Fruit fly (Drosophila melanogaster): ENCODE measurements around the gene brv1.
"Not testable (repeated sequence)": the region's sequence is repeated elsewhere in the genome, so short reads cannot be mapped to it uniquely, and the experiment has no call there.

Gene brv1

DNA sequence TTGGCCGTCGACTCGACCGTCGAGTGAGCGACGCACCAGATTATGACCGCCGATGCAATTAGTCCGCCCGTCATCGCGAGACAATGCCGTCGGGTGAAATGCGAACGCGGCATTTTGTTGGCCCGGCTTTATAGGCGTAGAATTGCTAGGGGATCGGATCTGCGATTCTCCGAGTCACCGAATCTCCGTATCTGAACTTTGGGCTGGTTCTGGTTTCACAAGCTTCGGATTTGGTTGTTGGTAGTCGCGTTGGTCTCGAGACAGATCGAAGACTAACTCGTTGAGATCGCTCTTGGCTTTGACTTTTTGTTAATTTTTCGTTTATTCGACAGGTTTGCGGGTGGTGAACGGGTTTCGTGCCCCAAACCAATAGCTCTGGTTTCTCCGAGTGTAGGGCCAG, 10.3 kb upstream of the brv1 start:
- no peak for TF ChIP-seq CG8478 (optimal IDR thresholded peaks at IDR 0.05)
- no peak for TF ChIP-seq CTCF (optimal IDR thresholded peaks at IDR 0.05)

- no peak for TF ChIP-seq CTCF (optimal IDR thresholded peaks at IDR 0.05)
- no peak for TF ChIP-seq CG8478 (optimal IDR thresholded peaks at IDR 0.05)
Measured at dm6 chr3L:19495991-19496588, 9.8 kb upstream of the brv1 start.

DNA sequence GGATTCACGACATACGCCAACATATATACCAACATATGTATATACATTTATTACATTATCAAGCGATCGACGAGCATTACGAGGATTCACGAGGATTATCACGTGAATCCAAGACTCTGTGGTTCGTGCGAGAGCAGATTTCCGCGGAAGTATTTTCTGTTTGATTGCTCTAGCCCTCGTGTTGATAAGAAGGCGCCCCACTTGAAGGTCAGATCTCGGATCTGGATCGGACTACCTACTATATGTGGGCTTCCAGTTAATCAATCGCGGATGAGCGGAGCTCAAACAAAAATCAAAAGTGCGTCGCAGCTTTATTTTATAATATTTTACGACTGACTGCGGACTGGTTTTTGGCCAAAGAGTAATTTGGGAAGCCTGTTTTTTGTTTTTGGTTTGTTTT, 8.7 kb upstream of the brv1 start:
- no peak for TF ChIP-seq CG8478 (optimal IDR thresholded peaks at IDR 0.05)
- no peak for TF ChIP-seq CTCF (optimal IDR thresholded peaks at IDR 0.05)

DNA sequence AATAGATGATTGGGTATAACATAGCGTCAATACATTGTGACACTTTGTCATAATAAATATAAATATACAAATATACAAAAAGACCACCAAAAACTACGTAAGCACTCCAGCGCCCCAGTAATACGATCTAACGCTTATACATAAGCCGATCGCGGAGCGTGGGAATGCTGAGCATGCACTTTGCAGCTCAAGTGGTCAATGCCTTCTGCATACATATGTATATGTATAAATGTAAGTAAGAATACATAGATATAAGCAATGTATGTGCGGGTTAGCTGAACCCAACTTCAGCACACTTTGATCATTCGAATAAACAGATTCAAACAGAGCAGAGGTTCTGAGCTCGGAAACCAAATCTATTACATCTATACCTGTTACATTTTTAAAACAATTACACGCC, 962 bp upstream of the brv1 start, which contains the start of gene CG32212:
Gene CG32212 (plus strand): TSS at position 301 of the 400 bp plus-strand sequence.
- TF ChIP-seq CTCF, CG8478 (optimal IDR thresholded peaks at IDR 0.05): not testable (repeated sequence)

- TF ChIP-seq CG8478 (optimal IDR thresholded peaks at IDR 0.05) (no peak), CTCF (optimal IDR thresholded peaks at IDR 0.05) (no peak)
Measured at dm6 chr3L:19483007-19483406, 3.3 kb downstream of the brv1 start.

DNA sequence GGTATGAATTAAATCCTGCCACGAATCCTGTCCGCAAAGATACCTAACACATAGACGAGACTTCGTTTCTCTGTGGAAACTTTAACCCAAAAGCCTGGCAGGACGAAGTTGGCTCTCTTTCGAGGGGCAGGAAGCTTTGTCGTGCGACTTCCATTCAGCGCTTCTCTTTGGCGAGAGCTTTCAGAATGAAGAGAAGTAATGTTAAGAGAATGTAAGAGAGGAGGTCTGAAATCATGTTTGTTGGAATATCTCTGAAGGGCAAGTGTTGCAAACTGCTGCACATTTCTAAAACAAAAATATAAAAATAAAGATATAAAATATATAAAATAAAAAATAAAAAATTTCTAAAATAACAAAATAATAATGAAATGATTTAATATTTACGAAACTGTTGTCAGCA, 4.3 kb downstream of the brv1 start:
- TF ChIP-seq CG8478 (optimal IDR thresholded peaks at IDR 0.05) (no peak), CTCF (optimal IDR thresholded peaks at IDR 0.05) (no peak)

dm6 chr3L:19481209-19481608, 5.1 kb downstream of the brv1 start:
- TF ChIP-seq CG8478 (optimal IDR thresholded peaks at IDR 0.05) (no peak), CTCF (optimal IDR thresholded peaks at IDR 0.05) (no peak)

DNA sequence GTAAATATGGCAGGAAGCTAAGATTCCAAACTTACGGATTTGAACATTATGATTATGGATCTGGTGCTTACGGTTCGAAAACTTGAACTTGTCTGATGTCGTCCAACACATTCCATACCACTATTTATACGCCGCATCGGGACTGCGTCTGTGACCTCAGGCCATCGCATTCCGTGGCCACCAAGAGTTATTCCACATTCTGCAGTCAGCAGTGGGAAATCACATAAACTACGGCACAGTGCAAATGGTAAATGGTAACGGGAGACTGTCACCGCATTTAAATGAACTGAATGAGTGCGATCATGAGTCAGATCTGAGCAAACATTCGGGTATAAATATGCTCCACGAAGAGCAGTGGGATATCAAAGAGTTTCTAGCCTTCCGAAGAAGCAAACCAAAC, 10.8 kb downstream of the brv1 start, which contains the start of the genes CG18294 and CG32213:
Gene CG18294 (minus strand): TSS at position 101 of the 400 bp plus-strand sequence.
Gene CG32213 (plus strand): TSS at position 362 of the 400 bp plus-strand sequence.
- TF ChIP-seq CTCF, CG8478 (optimal IDR thresholded peaks at IDR 0.05): not testable (repeated sequence)

- not testable (repeated sequence) for TF ChIP-seq CTCF, CG8478 (optimal IDR thresholded peaks at IDR 0.05)
Measured at dm6 chr3L:19472128-19472527, 14.2 kb downstream of the brv1 start, which contains the start of the genes 825-Oak and CG12519. 825-Oak (minus strand) TSS chr3L:19472228. CG12519 (plus strand) TSS chr3L:19472491.

DNA sequence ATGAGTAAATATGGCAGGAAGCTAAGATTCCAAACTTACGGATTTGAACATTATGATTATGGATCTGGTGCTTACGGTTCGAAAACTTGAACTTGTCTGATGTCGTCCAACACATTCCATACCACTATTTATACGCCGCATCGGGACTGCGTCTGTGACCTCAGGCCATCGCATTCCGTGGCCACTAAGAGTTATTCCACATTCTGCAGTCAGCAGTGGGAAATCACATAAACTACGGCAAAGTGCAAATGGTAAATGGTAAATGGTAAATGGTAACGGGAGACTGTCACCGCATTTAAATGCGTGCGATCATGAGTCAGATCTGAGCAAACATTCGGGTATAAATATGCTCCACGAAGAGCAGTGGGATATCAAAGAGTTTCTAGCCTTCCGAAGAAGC, 19.3 kb downstream of the brv1 start, which contains the start of the genes CG14096 and CG32214:
Gene CG14096 (minus strand): TSS at position 101 of the 400 bp plus-strand sequence.
Gene CG32214 (plus strand): TSS at position 368 of the 400 bp plus-strand sequence.
- TF ChIP-seq CTCF, CG8478 (optimal IDR thresholded peaks at IDR 0.05): not testable (repeated sequence)

DNA sequence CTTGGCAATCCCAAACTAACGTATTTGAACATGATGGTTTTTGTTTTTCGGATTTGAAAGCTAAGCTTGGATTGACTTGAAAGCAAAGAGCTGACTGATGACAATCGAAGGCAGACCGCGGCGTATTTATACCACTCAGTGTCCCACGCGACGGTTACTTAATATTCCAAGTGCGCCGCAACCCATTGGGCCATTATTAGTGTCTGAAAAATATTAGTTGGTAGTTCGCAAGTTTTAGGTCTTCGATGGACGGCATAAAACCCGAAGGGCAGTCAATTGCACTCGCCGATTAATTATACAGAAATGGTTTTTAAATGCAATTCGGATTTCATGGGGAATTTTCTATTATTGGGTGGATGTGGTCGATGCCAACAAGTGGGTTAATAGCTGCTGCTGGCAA, 21.6 kb downstream of the brv1 start, which contains the start of gene CG14095:
Gene CG14095 (minus strand): TSS at position 101 of the 400 bp plus-strand sequence.
- TF ChIP-seq CG8478 (optimal IDR thresholded peaks at IDR 0.05) (no peak), CTCF (optimal IDR thresholded peaks at IDR 0.05) (no peak)

- TF ChIP-seq CG8478 (optimal IDR thresholded peaks at IDR 0.05) (no peak), CTCF (optimal IDR thresholded peaks at IDR 0.05) (no peak)
Measured at dm6 chr3L:19446394-19447349, 39.6 kb downstream of the brv1 start, which contains the start of the genes CG33062 and Chd3. CG33062 (minus strand) TSS chr3L:19446444. Chd3 (plus strand) TSS chr3L:19447173.

DNA sequence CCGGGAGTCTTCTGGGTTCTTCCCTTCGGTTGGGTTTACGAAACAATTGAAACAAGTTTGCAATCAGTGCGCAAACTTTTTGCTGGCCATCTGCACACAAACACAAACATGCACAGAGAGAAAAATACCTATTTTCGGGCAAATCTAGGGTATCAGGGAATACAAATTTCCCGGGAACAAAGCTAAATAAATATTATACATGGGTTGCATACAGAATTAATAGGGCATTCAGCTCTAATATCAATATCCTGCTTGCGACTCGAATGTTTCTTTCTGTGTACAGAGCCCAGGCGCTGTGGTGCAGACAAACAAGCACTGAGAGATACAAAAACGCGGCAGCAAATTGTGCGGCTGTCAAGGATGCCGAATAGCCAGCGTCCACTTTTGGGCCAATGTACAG, 42.2 kb downstream of the brv1 start:
- TF ChIP-seq CTCF (optimal IDR thresholded peaks at IDR 0.05) (no peak), CG8478 (optimal IDR thresholded peaks at IDR 0.05) (no peak)

DNA sequence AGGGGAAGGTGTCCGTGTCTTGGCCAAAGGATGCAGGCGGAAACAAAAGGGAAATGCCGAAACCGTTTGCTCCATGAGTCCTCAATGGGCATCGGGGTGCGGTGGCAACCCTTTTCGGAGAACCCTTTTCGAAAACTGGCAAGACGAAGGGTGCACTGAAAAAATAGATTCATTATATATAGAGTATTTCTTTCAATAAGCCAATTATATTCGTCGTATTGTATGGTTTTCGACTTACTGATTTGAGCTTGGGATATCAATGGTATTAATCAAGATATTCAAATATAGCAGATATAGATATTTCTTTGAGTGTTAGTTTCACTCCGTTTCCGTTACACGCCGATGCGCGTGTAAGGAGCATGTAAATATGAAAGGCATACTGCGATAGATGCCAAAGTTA, 44.1 kb downstream of the brv1 start:
- TF ChIP-seq CTCF (optimal IDR thresholded peaks at IDR 0.05) (no peak), CG8478 (optimal IDR thresholded peaks at IDR 0.05) (no peak)

All from S2 (cell line).